Fruit fly (Drosophila melanogaster): ENCODE results near the gene CG8032.

Gene CG8032

dm6 chr3R:8659907-8660660, 3.8 kb upstream of the CG8032 start (continued):
- TF ChIP-seq wdn (GFP tag; IDR thresholded peaks at IDR 0.05) (no peak), tna (GFP tag; IDR thresholded peaks at IDR 0.05; ENCODE audit: partially characterized antibody) (peak; percentile 87), en (GFP tag; optimal IDR thresholded peaks at IDR 0.05) (no peak), Deaf1 (tag; optimal IDR thresholded peaks at IDR 0.05) (peak; percentile 21), Xrp1 (GFP tag; IDR thresholded peaks at IDR 0.05) (no peak), CG4730 (GFP tag; IDR thresholded peaks at IDR 0.05) (no peak), CG4707 (GFP tag; optimal IDR thresholded peaks at IDR 0.05) (no peak), Awh (GFP tag; IDR thresholded peaks at IDR 0.05) (no peak), CG11085 (GFP tag; IDR thresholded peaks at IDR 0.05) (no peak), CG10209 (GFP tag; optimal IDR thresholded peaks at IDR 0.05) (no peak), sob (GFP tag; IDR thresholded peaks at IDR 0.05) (peak; percentile 77), Six4 (GFP tag; optimal IDR thresholded peaks at IDR 0.05) (no peak), twi (tag; optimal IDR thresholded peaks at IDR 0.05) (peak; percentile 38), E2f1 (GFP tag; IDR thresholded peaks at IDR 0.05) (peak; percentile 13; the same call in 1 of the 2 replicates), CG9876 (GFP tag; optimal IDR thresholded peaks at IDR 0.05) (peak; percentile 27), so (GFP tag; IDR thresholded peaks at IDR 0.05) (no peak), MTF-1 (GFP tag; optimal IDR thresholded peaks at IDR 0.05; ENCODE audit: borderline replicate concordance) (peak; percentile 71), croc (GFP tag; conservative IDR thresholded peaks at IDR 0.05) (no peak), sim (GFP tag; IDR thresholded peaks at IDR 0.05) (no peak), psq (GFP tag; optimal IDR thresholded peaks at IDR 0.05) (no peak), Scr (GFP tag; IDR thresholded peaks at IDR 0.05; ENCODE audit: partially characterized antibody) (peak; percentile 82), CG34376 (GFP tag; optimal IDR thresholded peaks at IDR 0.05) (peak; percentile 57), CG4360 (GFP tag; IDR thresholded peaks at IDR 0.05) (peak; percentile 28; the same call in 1 of the 2 replicates), vnd (GFP tag; IDR thresholded peaks at IDR 0.05; ENCODE audit: partially characterized antibody) (peak; percentile 75), CG8281 (tag; optimal IDR thresholded peaks at IDR 0.05) (no peak), Bdp1 (GFP tag; optimal IDR thresholded peaks at IDR 0.05) (peak; percentile 52), sd (tag; optimal IDR thresholded peaks at IDR 0.05) (peak; percentile 25), cato (GFP tag; optimal IDR thresholded peaks at IDR 0.05; ENCODE audit: borderline replicate concordance) (no peak), CG2129 (GFP tag; IDR thresholded peaks at IDR 0.05; ENCODE audit: partially characterized antibody) (peak; percentile 59), CrebB (tag; optimal IDR thresholded peaks at IDR 0.05) (peak; percentile 67), CG7786 (GFP tag; optimal IDR thresholded peaks at IDR 0.05) (no peak), CG4328 (GFP tag; optimal IDR thresholded peaks at IDR 0.05) (no peak), CG10267 (tag; optimal IDR thresholded peaks at IDR 0.05) (peak; percentile 75), CG10462 (GFP tag; optimal IDR thresholded peaks at IDR 0.05) (no peak), p53 (GFP tag; optimal IDR thresholded peaks at IDR 0.05) (peak; percentile 80), al (GFP tag; IDR thresholded peaks at IDR 0.05) (no peak), HLH54F (GFP tag; optimal IDR thresholded peaks at IDR 0.05) (peak; percentile 12), CG1603 (tag; optimal IDR thresholded peaks at IDR 0.05) (peak; percentile 94), CG12942 (GFP tag; optimal IDR thresholded peaks at IDR 0.05) (peak; percentile 30), CG18011 (GFP tag; optimal IDR thresholded peaks at IDR 0.05) (peak; percentile 22), usp (GFP tag; optimal IDR thresholded peaks at IDR 0.05) (no peak), emc (GFP tag; optimal IDR thresholded peaks at IDR 0.05) (peak; percentile 37), CG16779 (GFP tag; IDR thresholded peaks at IDR 0.05) (0 out of 2 replicates have a peak, but pooled peaks have one; percentile 57), Ptx1 (GFP tag; IDR thresholded peaks at IDR 0.05) (no peak), gt (GFP tag; IDR thresholded peaks at IDR 0.05) (no peak), Dp (GFP tag; optimal IDR thresholded peaks at IDR 0.05) (peak; percentile 98), Aef1 (GFP tag; IDR thresholded peaks at IDR 0.05) (no peak), CG2202 (tag; optimal IDR thresholded peaks at IDR 0.05) (peak; percentile 30), Xbp1 (GFP tag; optimal IDR thresholded peaks at IDR 0.05) (peak; percentile 61), CG43689 (GFP tag; IDR thresholded peaks at IDR 0.05) (no peak)
